Fruit fly (Drosophila melanogaster) whole organism, embryonic: ENCODE measurements around the gene TwdlC.

ENCODE experiments used
- B-H2 ChIP-seq: fragments of 200-800 bp; sonication (Bioruptor generic); optimal IDR thresholded peaks from 2 replicates; lab custom pipeline; 2018; ENCODE audit warnings: missing biosample characterization, mild to moderate bottlenecking, missing genetic modification characterization
- CG10209 ChIP-seq: fragments of 200-800 bp; sonication (Bioruptor generic); optimal IDR thresholded peaks from 3 replicates; lab custom pipeline; 2017; ENCODE audit warnings: missing biosample characterization, mild to moderate bottlenecking, missing genetic modification characterization, missing genetic modification reagents
- CG11695 ChIP-seq: fragments of 200-800 bp; sonication (Bioruptor generic); IDR thresholded peaks from 3 replicates; pipeline ENCODE4 v1.3.6; 2022; ENCODE audit warnings: missing biosample characterization, missing genetic modification characterization
- CG12155 ChIP-seq: fragments of 200-800 bp; sonication (Bioruptor generic); optimal IDR thresholded peaks from 3 replicates; lab custom pipeline; 2016; ENCODE audit warnings: missing biosample characterization, missing genetic modification characterization
- CG12236 ChIP-seq: fragments of 200-800 bp; sonication (Bioruptor generic); optimal IDR thresholded peaks from 2 replicates; lab custom pipeline; 2016; ENCODE audit warnings: missing biosample characterization, missing genetic modification characterization
- CG13123 ChIP-seq: fragments of 200-800 bp; sonication (Bioruptor generic); optimal IDR thresholded peaks from 2 replicates; lab custom pipeline; 2016; ENCODE audit warnings: missing biosample characterization, missing genetic modification characterization
- CG15601 ChIP-seq: fragments of 200-800 bp; sonication (Bioruptor generic); optimal IDR thresholded peaks from 3 replicates; lab custom pipeline; 2019; ENCODE audit warnings: missing biosample characterization, mild to moderate bottlenecking, missing genetic modification characterization, moderate library complexity
- CG1832 ChIP-seq: fragments of 200-800 bp; sonication (Bioruptor generic); optimal IDR thresholded peaks from 2 replicates; lab custom pipeline; 2017; ENCODE audit warnings: missing biosample characterization, mild to moderate bottlenecking, missing genetic modification characterization, inconsistent platforms
- CG2116 ChIP-seq: fragments of 200-800 bp; sonication (Bioruptor generic); optimal IDR thresholded peaks from 3 replicates; lab custom pipeline; 2018; ENCODE audit warnings: missing biosample characterization, mild to moderate bottlenecking, missing genetic modification characterization
- CG2199 ChIP-seq: fragments of 200-800 bp; sonication (Bioruptor generic); IDR thresholded peaks from 3 replicates; pipeline ENCODE4 v1.3.6; 2022; ENCODE audit warnings: missing biosample characterization, missing genetic modification characterization
- CG30020 ChIP-seq: fragments of 200-800 bp; optimal IDR thresholded peaks from 2 replicates; lab custom pipeline; 2019; ENCODE audit warnings: missing biosample characterization, mild to moderate bottlenecking, missing genetic modification characterization, moderate library complexity
- CG3163 ChIP-seq: fragments of 200-800 bp; sonication (Bioruptor generic); optimal IDR thresholded peaks from 3 replicates; lab custom pipeline; 2016; ENCODE audit warnings: missing biosample characterization, missing genetic modification characterization
- CG33213 ChIP-seq: fragments of 200-800 bp; sonication (Bioruptor generic); optimal IDR thresholded peaks from 3 replicates; lab custom pipeline; 2016; ENCODE audit warnings: missing biosample characterization, missing genetic modification characterization
- CG4360 ChIP-seq: fragments of 200-800 bp; sonication (Bioruptor generic); IDR thresholded peaks from 2 replicates; pipeline ENCODE4 v1.3.6; 2022; ENCODE audit warnings: missing biosample characterization, missing genetic modification characterization
- CG4854 ChIP-seq: fragments of 200-800 bp; sonication (Bioruptor generic); optimal IDR thresholded peaks from 2 replicates; lab custom pipeline; 2016; ENCODE audit warnings: missing biosample characterization, missing genetic modification characterization, inconsistent platforms
- CG6765 ChIP-seq: fragments of 200-800 bp; sonication (Bioruptor generic); optimal IDR thresholded peaks from 3 replicates; lab custom pipeline; 2017; ENCODE audit warnings: missing biosample characterization, mild to moderate bottlenecking, missing genetic modification characterization
- CG8765 ChIP-seq: fragments of 200-800 bp; sonication (Bioruptor generic); IDR thresholded peaks from 2 replicates; pipeline ENCODE4 v1.3.6; 2022; ENCODE audit warnings: missing biosample characterization, missing genetic modification characterization
- CkIIα-i1 ChIP-seq: fragments of 200-800 bp; sonication (Bioruptor generic); IDR thresholded peaks from 2 replicates; pipeline ENCODE4 v1.3.6; 2022; ENCODE audit warnings: missing biosample characterization, missing genetic modification characterization
- Gug ChIP-seq: fragments of 200-800 bp; sonication (Bioruptor generic); IDR thresholded peaks from 4 replicates; pipeline ENCODE4 v1.3.6; 2022; ENCODE audit warnings: missing biosample characterization, missing genetic modification characterization
- Mad ChIP-seq: fragments of 200-800 bp; sonication (Bioruptor generic); optimal IDR thresholded peaks from 2 replicates; lab custom pipeline; 2016; ENCODE audit warnings: missing biosample characterization, missing genetic modification characterization
- Optix ChIP-seq: fragments of 200-800 bp; sonication (Bioruptor generic); IDR thresholded peaks from 3 replicates; pipeline ENCODE4 v1.3.6; 2022; ENCODE audit warnings: missing biosample characterization, missing genetic modification characterization
- PHDP ChIP-seq: fragments of 200-800 bp; sonication (Bioruptor generic); optimal IDR thresholded peaks from 3 replicates; lab custom pipeline; 2018; ENCODE audit warnings: missing biosample characterization, mild to moderate bottlenecking, missing genetic modification characterization, moderate library complexity
- Rx ChIP-seq: fragments of 200-800 bp; sonication (Bioruptor generic); IDR thresholded peaks from 2 replicates; pipeline ENCODE4 v1.3.6; 2022; ENCODE audit warnings: missing biosample characterization, missing genetic modification characterization
- Side ChIP-seq: fragments of 200-800 bp; sonication (Bioruptor generic); optimal IDR thresholded peaks from 2 replicates; lab custom pipeline; 2016; ENCODE audit warnings: missing biosample characterization, missing genetic modification characterization
- Xbp1 ChIP-seq: fragments of 200-800 bp; sonication (Bioruptor generic); optimal IDR thresholded peaks from 3 replicates; lab custom pipeline; 2016; ENCODE audit warnings: missing biosample characterization, mild to moderate bottlenecking, missing genetic modification characterization
- ac ChIP-seq: fragments of 200-800 bp; sonication (Bioruptor generic); optimal IDR thresholded peaks from 3 replicates; lab custom pipeline; 2017; ENCODE audit warnings: missing biosample characterization, mild to moderate bottlenecking, missing genetic modification characterization
- ato ChIP-seq: fragments of 200-800 bp; sonication (Bioruptor generic); IDR thresholded peaks from 2 replicates; pipeline ENCODE4 v1.3.6; 2022; ENCODE audit warnings: missing biosample characterization, missing genetic modification characterization; ENCODE audit not compliant: partially characterized antibody
- chinmo ChIP-seq: fragments of 200-800 bp; sonication (Bioruptor generic); IDR thresholded peaks from 4 replicates; pipeline ENCODE4 v1.3.6; 2022; ENCODE audit warnings: missing biosample characterization, missing genetic modification characterization; ENCODE audit not compliant: partially characterized antibody
- dimm ChIP-seq: fragments of 200-800 bp; sonication (Bioruptor generic); IDR thresholded peaks from 2 replicates; pipeline ENCODE4 v1.3.6; 2022; ENCODE audit warnings: missing biosample characterization, missing genetic modification characterization
- dm ChIP-seq: fragments of 200-800 bp; sonication (Bioruptor generic); optimal IDR thresholded peaks from 3 replicates; lab custom pipeline; 2016; ENCODE audit warnings: missing biosample characterization, missing genetic modification characterization
- eve ChIP-seq, 2 experiments: fragments of >200 bp; optimal IDR thresholded peaks; 2 replicates each; lab custom pipeline; 2017; ENCODE audit warnings: missing biosample characterization in 2 of 2, missing genetic modification characterization in 2 of 2
- eyg ChIP-seq: fragments of 200-800 bp; sonication (Bioruptor generic); optimal IDR thresholded peaks from 3 replicates; lab custom pipeline; 2016; ENCODE audit warnings: missing biosample characterization, missing genetic modification characterization
- grau ChIP-seq: fragments of 200-800 bp; optimal IDR thresholded peaks from 3 replicates; lab custom pipeline; 2019; ENCODE audit warnings: missing biosample characterization, mild to moderate bottlenecking, missing genetic modification characterization, moderate library complexity
- gro ChIP-seq: fragments of 200-800 bp; sonication (Bioruptor generic); optimal IDR thresholded peaks from 2 replicates; lab custom pipeline; 2016; ENCODE audit warnings: missing biosample characterization, missing genetic modification characterization
- gt ChIP-seq: fragments of 200-800 bp; sonication (Bioruptor generic); IDR thresholded peaks from 2 replicates; pipeline ENCODE4 v1.3.6; 2022; ENCODE audit warnings: missing biosample characterization, missing genetic modification characterization
- ken ChIP-seq: fragments of 200-800 bp; sonication (Bioruptor generic); IDR thresholded peaks from 3 replicates; pipeline ENCODE4 v1.3.6; 2022; ENCODE audit warnings: missing biosample characterization, missing genetic modification characterization
- phol ChIP-seq: fragments of 200-800 bp; sonication (Bioruptor generic); optimal IDR thresholded peaks from 3 replicates; lab custom pipeline; 2018; ENCODE audit warnings: missing biosample characterization, mild to moderate bottlenecking, missing genetic modification characterization, moderate library complexity
- pnt ChIP-seq: fragments of 200-800 bp; sonication (Bioruptor generic); optimal IDR thresholded peaks from 3 replicates; lab custom pipeline; 2016; ENCODE audit warnings: missing biosample characterization, missing genetic modification characterization
- prd ChIP-seq, 3 experiments: fragments of >200 bp in 2 of 3; fragments of 200-800 bp in 1 of 3; sonication (Bioruptor generic) in 1 of 3; optimal IDR thresholded peaks in 2 of 3; IDR thresholded peaks in 1 of 3; 2 replicates in 2 of 3; 3 replicates in 1 of 3; pipeline versions ENCODE4 v1.3.6 to Lab custom; 2017 to 2022; ENCODE audit warnings: missing biosample characterization in 1 of 3, missing genetic modification characterization in 1 of 3
- rib ChIP-seq: fragments of 200-800 bp; sonication (Bioruptor generic); IDR thresholded peaks from 2 replicates; pipeline ENCODE4 v1.3.6; 2022; ENCODE audit warnings: missing biosample characterization, missing genetic modification characterization
- run ChIP-seq: fragments of 200-800 bp; sonication (Bioruptor generic); optimal IDR thresholded peaks from 3 replicates; lab custom pipeline; 2018; ENCODE audit warnings: missing biosample characterization, mild to moderate bottlenecking, missing genetic modification characterization
- scrt ChIP-seq: fragments of 200-800 bp; sonication (Bioruptor generic); optimal IDR thresholded peaks from 2 replicates; lab custom pipeline; 2018; ENCODE audit warnings: missing biosample characterization, mild to moderate bottlenecking, missing genetic modification characterization, moderate library complexity
- sens ChIP-seq: fragments of 200-800 bp; sonication (Bioruptor generic); peaks from one replicate; lab custom pipeline; 2016; ENCODE audit warnings: missing biosample characterization, missing genetic modification characterization
- slbo ChIP-seq: fragments of 200-800 bp; sonication (Bioruptor generic); IDR thresholded peaks from 2 replicates; pipeline ENCODE4 v1.3.6; 2022; ENCODE audit warnings: missing biosample characterization, missing genetic modification characterization
- sr ChIP-seq: fragments of 200-800 bp; sonication (Bioruptor generic); IDR thresholded peaks from 3 replicates; pipeline ENCODE4 v1.3.6; 2022; ENCODE audit warnings: missing biosample characterization, missing genetic modification characterization
- unc-4 ChIP-seq: fragments of 200-800 bp; sonication (Bioruptor generic); IDR thresholded peaks from 2 replicates; pipeline ENCODE4 v1.3.6; 2022; ENCODE audit warnings: missing biosample characterization, missing genetic modification characterization; ENCODE audit not compliant: partially characterized antibody
- usp ChIP-seq: fragments of >200 bp; optimal IDR thresholded peaks from 2 replicates; lab custom pipeline; 2017; ENCODE audit warnings: missing biosample characterization, missing genetic modification characterization
- vvl ChIP-seq: fragments of 200-800 bp; sonication (Bioruptor generic); IDR thresholded peaks from 2 replicates; pipeline ENCODE4 v1.3.6; 2022; ENCODE audit warnings: missing biosample characterization, missing genetic modification characterization
- zfh1 ChIP-seq: fragments of 200-800 bp; sonication (Bioruptor generic); IDR thresholded peaks from 3 replicates; pipeline ENCODE4 v1.3.6; 2022; ENCODE audit warnings: missing biosample characterization, missing genetic modification characterization

TwdlC gene

dm6 chr3R:26953478-26953874, 41.2 kb upstream of the TwdlC start (continued):
- peak; percentile 12; the same call in 1 of the 3 replicates for TF ChIP-seq CG11695 (GFP tag; lab: Robert Waterston, UW)
- TF ChIP-seq grau (tag; lab: Kevin White, UChicago), result peak; percentile 28
- TF ChIP-seq Side (GFP tag; lab: Kevin White, UChicago), result peak; percentile 37
- peak; percentile 11 for TF ChIP-seq CG12236 (GFP tag; lab: Kevin White, UChicago)
- no peak for TF ChIP-seq pnt (GFP tag; lab: Kevin White, UChicago)
- TF ChIP-seq CG4360 (GFP tag; lab: Robert Waterston, UW), result no peak
- TF ChIP-seq sens (GFP tag; lab: Kevin White, UChicago), result peak; percentile 87
- TF ChIP-seq unc-4 (GFP tag; lab: Robert Waterston, UW), result no peak
- TF ChIP-seq gro (GFP tag; lab: Kevin White, UChicago), result peak; percentile 20
- no peak for TF ChIP-seq Mad (GFP tag; lab: Kevin White, UChicago)
- peak; percentile 9 for TF ChIP-seq CG33213
- TF ChIP-seq gt (GFP tag; lab: Robert Waterston, UW), result no peak
- no peak for TF ChIP-seq CG3163
- no peak for TF ChIP-seq ato (GFP tag; lab: Robert Waterston, UW)
- no peak for TF ChIP-seq sr (GFP tag; lab: Robert Waterston, UW)
- peak; percentile 10 for TF ChIP-seq phol
- TF ChIP-seq Gug (GFP tag; lab: Robert Waterston, UW), result no peak
- TF ChIP-seq ac, result no peak
- no peak for TF ChIP-seq CG12155 (GFP tag; lab: Kevin White, UChicago)
- TF ChIP-seq Optix (GFP tag; lab: Robert Waterston, UW), result no peak
- no peak for TF ChIP-seq CG1832
- no peak for TF ChIP-seq CG2199 (GFP tag; lab: Robert Waterston, UW)
- no peak for TF ChIP-seq dm (GFP tag; lab: Kevin White, UChicago)
- no peak for TF ChIP-seq dimm (GFP tag; lab: Robert Waterston, UW)
- TF ChIP-seq prd (optimal IDR thresholded peaks at IDR 0.05; lab: Kevin White, UChicago), result no peak
- TF ChIP-seq prd (GFP tag; IDR thresholded peaks at IDR 0.05; lab: Robert Waterston, UW), result 0 out of 3 replicates have a peak, but pooled peaks have one; percentile 23
- no peak for TF ChIP-seq CG4854 (GFP tag; lab: Kevin White, UChicago)
- no peak for TF ChIP-seq CG6765 (GFP tag; lab: Kevin White, UChicago)
- TF ChIP-seq eve (GFP tag; optimal IDR thresholded peaks at IDR 0.05; lab: Kevin White, UChicago), result peak in 1 of 2 experiments; percentile 73
- TF ChIP-seq vvl, result no peak
- no peak for TF ChIP-seq CG30020
- TF ChIP-seq Xbp1 (GFP tag; lab: Kevin White, UChicago), result no peak
- TF ChIP-seq slbo (GFP tag; lab: Robert Waterston, UW), result peak; percentile 41; the same call in 1 of the 2 replicates
- peak; percentile 25 for TF ChIP-seq eyg (GFP tag; lab: Kevin White, UChicago)
- no peak for TF ChIP-seq CG2116 (GFP tag; lab: Kevin White, UChicago)
- no peak for TF ChIP-seq chinmo (GFP tag; lab: Robert Waterston, UW)
- no peak for TF ChIP-seq CG15601
- no peak for TF ChIP-seq scrt (GFP tag; lab: Kevin White, UChicago)
- no peak for TF ChIP-seq rib (GFP tag; lab: Robert Waterston, UW)
- no peak for TF ChIP-seq CG13123 (GFP tag; lab: Kevin White, UChicago)
- TF ChIP-seq CG10209 (GFP tag; lab: Kevin White, UChicago), result peak; percentile 2
- no peak for TF ChIP-seq usp (GFP tag; lab: Kevin White, UChicago)
- TF ChIP-seq CG8765 (GFP tag; lab: Robert Waterston, UW), result peak; percentile 15; the same call in 1 of the 2 replicates
- TF ChIP-seq CkIIα-i1, result no peak
- 0 out of 2 replicates have a peak, but pooled peaks have one; percentile 8 for TF ChIP-seq Rx (GFP tag; lab: Robert Waterston, UW)
- TF ChIP-seq zfh1 (GFP tag; lab: Robert Waterston, UW), result no peak
- no peak for TF ChIP-seq B-H2 (GFP tag; lab: Kevin White, UChicago)
- TF ChIP-seq PHDP (tag; lab: Kevin White, UChicago), result peak; percentile 36
- peak; percentile 3 for TF ChIP-seq run (tag; lab: Kevin White, UChicago)
- TF ChIP-seq ken (GFP tag; lab: Robert Waterston, UW), result no peak
